Fruit fly (Drosophila melanogaster) whole organism, embryonic: ENCODE data around the gene Ir7g.

Experiments
- Abd-B ChIP-seq: fragments of 200-800 bp; sonication (Bioruptor generic); optimal IDR thresholded peaks from 2 replicates; lab custom pipeline; 2018; ENCODE audit warnings: missing biosample characterization, mild to moderate bottlenecking, missing genetic modification characterization, moderate library complexity
- Antp ChIP-seq: fragments of 200-800 bp; sonication (Bioruptor generic); optimal IDR thresholded peaks from 3 replicates; lab custom pipeline; 2016; ENCODE audit warnings: missing biosample characterization, missing genetic modification characterization
- Awh ChIP-seq: fragments of 200-800 bp; sonication (Bioruptor generic); IDR thresholded peaks from 2 replicates; pipeline ENCODE4, ENCODE4 v1.3.6; 2022; ENCODE audit warnings: missing biosample characterization, missing genetic modification characterization
- CG12769 ChIP-seq: fragments of 200-800 bp; sonication (Bioruptor generic); optimal IDR thresholded peaks from 2 replicates; lab custom pipeline; 2019; ENCODE audit warnings: missing biosample characterization, mild to moderate bottlenecking, missing genetic modification characterization, moderate library complexity
- CG12942 ChIP-seq: fragments of 200-800 bp; sonication (Bioruptor generic); optimal IDR thresholded peaks from 3 replicates; lab custom pipeline; 2016; ENCODE audit warnings: missing biosample characterization, missing genetic modification characterization
- CG14441 ChIP-seq: fragments of 200-800 bp; sonication (Bioruptor generic); IDR thresholded peaks from 2 replicates; pipeline ENCODE4 v1.3.6; 2022; ENCODE audit warnings: missing biosample characterization, missing genetic modification characterization
- CG17186 ChIP-seq: fragments of 200-800 bp; sonication (Bioruptor generic); optimal IDR thresholded peaks from 3 replicates; lab custom pipeline; 2017; ENCODE audit warnings: missing biosample characterization, missing genetic modification reagents, missing genetic modification characterization
- CG3995 ChIP-seq: fragments of 200-800 bp; sonication (Bioruptor generic); optimal IDR thresholded peaks from 3 replicates; lab custom pipeline; 2016; ENCODE audit warnings: missing biosample characterization, missing genetic modification characterization
- CG6813 ChIP-seq: fragments of 200-800 bp; sonication (Bioruptor generic); optimal IDR thresholded peaks from 2 replicates; lab custom pipeline; 2017; ENCODE audit warnings: missing biosample characterization, missing genetic modification characterization, mild to moderate bottlenecking, moderate library complexity, missing genetic modification reagents
- CG7987 ChIP-seq: fragments of 200-800 bp; sonication (Bioruptor generic); optimal IDR thresholded peaks from 2 replicates; lab custom pipeline; 2018; ENCODE audit warnings: missing biosample characterization, mild to moderate bottlenecking, missing genetic modification characterization, moderate library complexity
- CG9727 ChIP-seq: fragments of 200-800 bp; sonication (Bioruptor generic); optimal IDR thresholded peaks from 3 replicates; lab custom pipeline; 2017; ENCODE audit warnings: missing biosample characterization, mild to moderate bottlenecking, missing genetic modification characterization
- CG9817 ChIP-seq: fragments of 200-800 bp; sonication (Bioruptor generic); optimal IDR thresholded peaks from 2 replicates; lab custom pipeline; 2018; ENCODE audit warnings: missing biosample characterization, mild to moderate bottlenecking, missing genetic modification characterization, moderate library complexity
- Chrac-16 ChIP-seq: fragments of 200-800 bp; sonication (Bioruptor generic); optimal IDR thresholded peaks from 3 replicates; lab custom pipeline; 2016; ENCODE audit warnings: missing biosample characterization, missing genetic modification characterization
- Dbx ChIP-seq: fragments of 200-800 bp; sonication (Bioruptor generic); IDR thresholded peaks from 3 replicates; pipeline ENCODE4 v1.3.6; 2022; ENCODE audit warnings: missing biosample characterization, missing genetic modification characterization
- Drgx ChIP-seq: fragments of 200-800 bp; sonication (Bioruptor generic); IDR thresholded peaks from 2 replicates; pipeline ENCODE4 v1.3.6; 2022; ENCODE audit warnings: missing biosample characterization, missing genetic modification characterization
- E2f1 ChIP-seq: fragments of 200-800 bp; sonication (Bioruptor generic); IDR thresholded peaks from 2 replicates; pipeline ENCODE4 v1.3.6; 2022; ENCODE audit warnings: missing biosample characterization, missing genetic modification characterization
- E2f2 ChIP-seq: fragments of 200-800 bp; sonication (Bioruptor generic); IDR thresholded peaks from 2 replicates; pipeline ENCODE4 v1.3.6; 2022; ENCODE audit warnings: missing biosample characterization, missing genetic modification characterization
- Ets97D ChIP-seq: fragments of 200-800 bp; sonication (Bioruptor generic); optimal IDR thresholded peaks from 3 replicates; lab custom pipeline; 2016; ENCODE audit warnings: missing biosample characterization, missing genetic modification characterization
- Fer3 ChIP-seq: fragments of 200-800 bp; sonication (Bioruptor generic); optimal IDR thresholded peaks from 2 replicates; lab custom pipeline; 2018; ENCODE audit warnings: missing biosample characterization, mild to moderate bottlenecking, missing genetic modification characterization, moderate library complexity
- HHEX ChIP-seq: fragments of 200-800 bp; sonication (Bioruptor generic); optimal IDR thresholded peaks from 3 replicates; lab custom pipeline; 2017; ENCODE audit warnings: missing biosample characterization, mild to moderate bottlenecking, missing genetic modification characterization, missing genetic modification reagents
- Hmx ChIP-seq: fragments of 200-800 bp; sonication (Bioruptor generic); optimal IDR thresholded peaks from 2 replicates; lab custom pipeline; 2016; ENCODE audit warnings: missing biosample characterization, missing genetic modification characterization
- Hr51 ChIP-seq, 2 experiments: fragments of 200-800 bp; sonication (Bioruptor generic); optimal IDR thresholded peaks; 2 replicates in 1 of 2; 3 replicates in 1 of 2; lab custom pipeline; 2016 to 2018; ENCODE audit warnings: missing biosample characterization in 2 of 2, missing genetic modification characterization in 2 of 2, mild to moderate bottlenecking in 1 of 2, moderate library complexity in 1 of 2
- Jarid2 ChIP-seq: fragments of 200-800 bp; sonication (Bioruptor generic); optimal IDR thresholded peaks from 3 replicates; lab custom pipeline; 2017; ENCODE audit warnings: mild to moderate bottlenecking, missing biosample characterization, missing genetic modification reagents, missing genetic modification characterization
- Ptx1 ChIP-seq: fragments of 200-800 bp; sonication (Bioruptor generic); IDR thresholded peaks from 2 replicates; pipeline ENCODE4 v1.3.6; 2022; ENCODE audit warnings: missing biosample characterization, missing genetic modification characterization
- Scr ChIP-seq: fragments of 200-800 bp; sonication (Bioruptor generic); IDR thresholded peaks from 2 replicates; pipeline ENCODE4 v1.3.6; 2022; ENCODE audit warnings: missing biosample characterization, missing genetic modification characterization; ENCODE audit not compliant: partially characterized antibody
- Sin3A ChIP-seq: fragments of >200 bp; optimal IDR thresholded peaks from 2 replicates; lab custom pipeline; 2018
- Six4 ChIP-seq: fragments of 200-800 bp; sonication (Bioruptor generic); optimal IDR thresholded peaks from 2 replicates; lab custom pipeline; 2016; ENCODE audit warnings: missing biosample characterization, missing genetic modification characterization
- Trl ChIP-seq, 3 experiments: fragments of >200 bp in 2 of 3; fragments of 200-800 bp in 1 of 3; sonication (Bioruptor generic) in 1 of 3; optimal IDR thresholded peaks; 2 replicates in 1 of 3; 3 replicates in 2 of 3; lab custom pipeline; 2016 to 2017; ENCODE audit warnings: missing biosample characterization in 1 of 3, missing genetic modification characterization in 1 of 3
- al ChIP-seq: fragments of 200-800 bp; sonication (Bioruptor generic); IDR thresholded peaks from 2 replicates; pipeline ENCODE4 v1.3.6; 2022; ENCODE audit warnings: missing biosample characterization, missing genetic modification characterization
- ato ChIP-seq: fragments of 200-800 bp; sonication (Bioruptor generic); IDR thresholded peaks from 2 replicates; pipeline ENCODE4 v1.3.6; 2022; ENCODE audit warnings: missing biosample characterization, missing genetic modification characterization; ENCODE audit not compliant: partially characterized antibody
- bcd ChIP-seq: fragments of 200-800 bp; sonication (Bioruptor generic); optimal IDR thresholded peaks from 2 replicates; lab custom pipeline; 2017; ENCODE audit warnings: missing biosample characterization, mild to moderate bottlenecking, missing genetic modification characterization
- bigmax ChIP-seq: fragments of 200-800 bp; sonication (Bioruptor generic); optimal IDR thresholded peaks from 2 replicates; lab custom pipeline; 2018; ENCODE audit warnings: missing biosample characterization, mild to moderate bottlenecking, missing genetic modification characterization
- cato ChIP-seq: fragments of 200-800 bp; sonication (Bioruptor generic); optimal IDR thresholded peaks from 2 replicates; lab custom pipeline; 2016; ENCODE audit warnings: missing biosample characterization, missing genetic modification characterization, borderline replicate concordance
- dm ChIP-seq: fragments of 200-800 bp; sonication (Bioruptor generic); optimal IDR thresholded peaks from 3 replicates; lab custom pipeline; 2016; ENCODE audit warnings: missing biosample characterization, missing genetic modification characterization
- esg ChIP-seq: fragments of 200-800 bp; sonication (Bioruptor generic); conservative IDR thresholded peaks from 2 replicates; pipeline ENCODE4 v1.3.6; 2022; ENCODE audit warnings: missing biosample characterization, missing genetic modification characterization
- grn ChIP-seq: fragments of 200-800 bp; sonication (Bioruptor generic); optimal IDR thresholded peaks from 3 replicates; lab custom pipeline; 2017; ENCODE audit warnings: missing biosample characterization, missing genetic modification characterization
- her ChIP-seq: fragments of 200-800 bp; sonication (Bioruptor generic); optimal IDR thresholded peaks from 2 replicates; lab custom pipeline; 2016; ENCODE audit warnings: missing biosample characterization, missing genetic modification characterization
- ind ChIP-seq: fragments of 200-800 bp; sonication (Bioruptor generic); optimal IDR thresholded peaks from 3 replicates; lab custom pipeline; 2016; ENCODE audit warnings: missing biosample characterization, missing genetic modification characterization
- kay ChIP-seq: fragments of 200-800 bp; sonication (Bioruptor generic); optimal IDR thresholded peaks from 2 replicates; lab custom pipeline; 2016; ENCODE audit warnings: missing biosample characterization, missing genetic modification characterization
- knrl ChIP-seq: fragments of 200-800 bp; sonication (Bioruptor generic); IDR thresholded peaks from 3 replicates; pipeline ENCODE4 v1.3.6; 2022; ENCODE audit warnings: missing biosample characterization, missing genetic modification characterization; ENCODE audit not compliant: partially characterized antibody
- lbe ChIP-seq: fragments of 200-800 bp; sonication (Bioruptor generic); optimal IDR thresholded peaks from 2 replicates; lab custom pipeline; 2016; ENCODE audit warnings: missing biosample characterization, mild to moderate bottlenecking, missing genetic modification characterization
- luna ChIP-seq: fragments of 200-800 bp; sonication (Bioruptor generic); optimal IDR thresholded peaks from 2 replicates; lab custom pipeline; 2016; ENCODE audit warnings: missing biosample characterization, missing genetic modification characterization
- nerfin-2 ChIP-seq: fragments of 200-800 bp; sonication (Bioruptor generic); IDR thresholded peaks from 2 replicates; pipeline ENCODE4 v1.3.6; 2022; ENCODE audit warnings: missing biosample characterization, missing genetic modification characterization; ENCODE audit not compliant: partially characterized antibody
- org-1 ChIP-seq: fragments of 200-800 bp; sonication (Bioruptor generic); optimal IDR thresholded peaks from 2 replicates; lab custom pipeline; 2017; ENCODE audit warnings: missing biosample characterization, missing genetic modification characterization
- ssp ChIP-seq: fragments of 200-800 bp; sonication (Bioruptor generic); IDR thresholded peaks from 2 replicates; pipeline ENCODE4 v1.3.6; 2022; ENCODE audit warnings: missing biosample characterization, missing genetic modification characterization
- stwl ChIP-seq: fragments of 200-800 bp; sonication (Bioruptor generic); optimal IDR thresholded peaks from 3 replicates; lab custom pipeline; 2018; ENCODE audit warnings: missing biosample characterization, mild to moderate bottlenecking, missing genetic modification characterization, moderate library complexity
- tap ChIP-seq: fragments of 200-800 bp; optimal IDR thresholded peaks from 3 replicates; lab custom pipeline; 2019; ENCODE audit warnings: missing biosample characterization, mild to moderate bottlenecking, missing genetic modification characterization, moderate library complexity
- tin ChIP-seq: fragments of 200-800 bp; sonication (Bioruptor generic); optimal IDR thresholded peaks from 3 replicates; lab custom pipeline; 2016; ENCODE audit warnings: missing biosample characterization, missing genetic modification characterization

The Ir7g gene

DNA sequence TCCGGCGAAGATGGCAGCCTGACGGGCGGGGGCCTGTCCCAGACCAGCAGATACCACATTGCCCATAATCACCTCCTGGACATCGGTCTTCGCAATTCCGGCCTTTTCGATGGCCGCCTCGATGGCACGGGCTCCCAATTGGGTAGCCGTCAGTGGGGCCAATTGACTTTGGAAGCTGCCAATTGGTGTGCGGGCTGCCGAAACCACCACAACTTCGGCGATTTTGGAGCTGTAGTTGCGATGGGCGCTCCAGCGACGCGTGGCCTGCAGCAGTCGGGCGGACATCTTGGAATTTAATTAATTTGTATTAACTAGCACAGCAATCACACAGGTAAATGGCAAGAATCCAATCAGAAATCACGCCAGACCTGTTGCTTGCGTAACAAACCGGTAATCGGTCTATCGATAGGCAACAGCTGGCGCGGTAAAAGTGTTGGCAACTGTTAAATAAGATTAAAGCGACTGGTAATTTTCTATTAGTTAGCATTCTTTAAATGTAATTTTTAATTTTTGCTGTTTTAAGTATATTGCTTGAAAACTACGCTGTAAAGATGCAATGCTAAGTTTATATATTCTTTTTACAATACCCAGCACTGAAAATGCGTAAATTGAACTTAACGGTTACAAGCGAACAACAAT, 4.0 kb downstream of the Ir7g start, which contains the start of gene Acat1 (continued):
- peak; percentile 38 for TF ChIP-seq HHEX (GFP tag; lab: Kevin White, UChicago)
- TF ChIP-seq Ets97D (GFP tag; lab: Kevin White, UChicago): peak; percentile 53
- peak; percentile 38; the same call in 1 of the 2 replicates for TF ChIP-seq nerfin-2 (GFP tag; lab: Robert Waterston, UW)
- TF ChIP-seq grn (GFP tag; lab: Kevin White, UChicago): no peak
- peak; percentile 14 for TF ChIP-seq her (GFP tag; lab: Kevin White, UChicago)
- peak; percentile 47; the same call in 1 of the 2 replicates for TF ChIP-seq Awh (GFP tag; lab: Robert Waterston, UW)
- TF ChIP-seq tap: peak; percentile 27
- peak; percentile 58 for TF ChIP-seq CG14441 (GFP tag; lab: Robert Waterston, UW)
- peak; percentile 7; the same call in 1 of the 2 replicates for TF ChIP-seq al (GFP tag; lab: Robert Waterston, UW)
- TF ChIP-seq bcd (GFP tag; lab: Kevin White, UChicago): peak; percentile 42
- peak; percentile 22; the same call in 1 of the 2 replicates for TF ChIP-seq E2f1 (GFP tag; lab: Robert Waterston, UW)
- TF ChIP-seq Fer3 (tag; lab: Kevin White, UChicago): peak; percentile 49
- TF ChIP-seq lbe: peak; percentile 81
- peak; percentile 39 for TF ChIP-seq luna (GFP tag; lab: Kevin White, UChicago)
- peak; percentile 32 for TF ChIP-seq dm
- peak; percentile 22; the same call in 1 of the 3 replicates for TF ChIP-seq Dbx
- 0 out of 2 replicates have a peak, but pooled peaks have one; percentile 14 for TF ChIP-seq ato
- TF ChIP-seq CG3995 (GFP tag; lab: Kevin White, UChicago): peak; percentile 39
- peak; percentile 87 for TF ChIP-seq stwl (tag; lab: Kevin White, UChicago)
- peak; percentile 22 for TF ChIP-seq CG17186 (GFP tag; lab: Kevin White, UChicago)
- peak; percentile 12 for TF ChIP-seq Abd-B
- TF ChIP-seq Antp (GFP tag; lab: Kevin White, UChicago): peak; percentile 5
- peak; percentile 51 for TF ChIP-seq Scr
- TF ChIP-seq ssp (GFP tag; lab: Robert Waterston, UW): no peak; the same call in 1 of the 2 replicates
- TF ChIP-seq esg: peak; percentile 28; the same call in 1 of the 2 replicates
- peak; percentile 72 for TF ChIP-seq Ptx1 (GFP tag; lab: Robert Waterston, UW)
- peak; percentile 12 for TF ChIP-seq Jarid2
- TF ChIP-seq org-1 (GFP tag; lab: Kevin White, UChicago): no peak
- TF ChIP-seq Sin3A: no peak
- TF ChIP-seq Drgx (GFP tag; lab: Robert Waterston, UW): peak; percentile 62
- peak; percentile 12 for TF ChIP-seq CG12942
- TF ChIP-seq Hr51 (GFP tag; optimal IDR thresholded peaks at IDR 0.05; lab: Kevin White, UChicago): peak; percentile 46 to 72
- peak; percentile 49 for TF ChIP-seq tin
- TF ChIP-seq CG7987 (GFP tag; lab: Kevin White, UChicago): peak; percentile 19
- TF ChIP-seq knrl: peak; percentile 35; the same call in 1 of the 3 replicates
- peak; percentile 39 for TF ChIP-seq kay
- TF ChIP-seq CG9727 (GFP tag; lab: Kevin White, UChicago): peak; percentile 59
- TF ChIP-seq CG6813 (GFP tag; lab: Kevin White, UChicago): peak; percentile 12
- peak; percentile 15 for TF ChIP-seq Six4 (GFP tag; lab: Kevin White, UChicago)
- no peak for TF ChIP-seq Trl (optimal IDR thresholded peaks at IDR 0.05; lab: Kevin White, UChicago)
- peak; percentile 52 for TF ChIP-seq Trl (GFP tag; optimal IDR thresholded peaks at IDR 0.05; lab: Kevin White, UChicago)
- peak; percentile 46 for TF ChIP-seq Hmx (GFP tag; lab: Kevin White, UChicago)
- peak; percentile 29 for TF ChIP-seq CG9817 (tag; lab: Kevin White, UChicago)
- peak; percentile 12 for TF ChIP-seq cato (GFP tag; lab: Kevin White, UChicago)
- no peak for TF ChIP-seq CG12769 (tag; lab: Kevin White, UChicago)
- peak; percentile 57 for TF ChIP-seq Chrac-16 (GFP tag; lab: Kevin White, UChicago)
- TF ChIP-seq ind (GFP tag; lab: Kevin White, UChicago): peak; percentile 56
- TF ChIP-seq E2f2 (GFP tag; lab: Robert Waterston, UW): peak; percentile 49; the same call in 1 of the 2 replicates
- no peak for TF ChIP-seq bigmax (GFP tag; lab: Kevin White, UChicago)
